Worm (Caenorhabditis elegans) whole organism, L4 larva: ENCODE data around the gene kle-2.

Experiments
- D1046.2 ChIP-seq: fragments of 200-800 bp; sonication (Bioruptor generic); IDR thresholded peaks from 2 replicates; pipeline ENCODE4 v1.3.6; 2022; ENCODE audit warnings: missing genetic modification characterization, missing compliant biosample characterization
- F37D6.2 ChIP-seq: sonication (generic microtip); optimal IDR thresholded peaks from 2 replicates; lab custom pipeline; 2016; ENCODE audit warnings: mild to moderate bottlenecking, missing genetic modification characterization, missing compliant biosample characterization
- T20F7.1 ChIP-seq: fragments of 200-800 bp; sonication (Bioruptor generic); optimal IDR thresholded peaks from 2 replicates; lab custom pipeline; 2018; ENCODE audit warnings: mild to moderate bottlenecking, missing genetic modification characterization, missing compliant biosample characterization
- T26A8.4 ChIP-seq: fragments of 200-800 bp; sonication (Bioruptor generic); IDR thresholded peaks from 2 replicates; pipeline ENCODE4 v1.3.6; 2022; ENCODE audit warnings: missing genetic modification characterization, missing compliant biosample characterization
- Y48G9A.11 ChIP-seq: fragments of 200-800 bp; sonication (Bioruptor generic); IDR thresholded peaks from 2 replicates; pipeline ENCODE4 v1.3.6; 2022; ENCODE audit warnings: missing genetic modification reagents, missing genetic modification characterization, missing compliant biosample characterization
- Y5F2A.4 ChIP-seq: fragments of 200-800 bp; sonication (Bioruptor generic); optimal IDR thresholded peaks from 2 replicates; lab custom pipeline; 2018; ENCODE audit warnings: mild to moderate bottlenecking, missing genetic modification characterization, missing compliant biosample characterization
- Y75B8A.6 ChIP-seq: fragments of 200-800 bp; sonication (Bioruptor generic); IDR thresholded peaks from 2 replicates; pipeline ENCODE4 v1.3.6; 2022; ENCODE audit warnings: missing genetic modification reagents, missing genetic modification characterization, missing compliant biosample characterization
- attf-4 ChIP-seq: sonication (generic microtip); optimal IDR thresholded peaks from 3 replicates; lab custom pipeline; 2017; ENCODE audit warnings: missing biosample characterization, missing genetic modification characterization
- ceh-32 ChIP-seq: sonication (generic microtip); optimal IDR thresholded peaks from 2 replicates; lab custom pipeline; 2016; ENCODE audit warnings: mild to moderate bottlenecking, missing genetic modification characterization, missing compliant biosample characterization; ENCODE audit not compliant: poor library complexity
- ceh-62 ChIP-seq: sonication (generic microtip); optimal IDR thresholded peaks from 2 replicates; lab custom pipeline; 2017; ENCODE audit warnings: missing biosample characterization, missing genetic modification characterization
- ceh-82 ChIP-seq: sonication (generic microtip); optimal IDR thresholded peaks from 2 replicates; lab custom pipeline; 2017; ENCODE audit warnings: missing biosample characterization, missing genetic modification characterization
- cey-2 ChIP-seq: sonication (generic microtip); optimal IDR thresholded peaks from 3 replicates; lab custom pipeline; 2017; ENCODE audit warnings: missing genetic modification characterization, mild to moderate bottlenecking, missing compliant biosample characterization, antibody characterized with exemption, borderline replicate concordance; ENCODE audit not compliant: insufficient read depth
- ctbp-1 ChIP-seq: fragments of 200-800 bp; sonication (Bioruptor generic); IDR thresholded peaks from 2 replicates; pipeline ENCODE4 v1.3.6; 2022; ENCODE audit warnings: missing genetic modification reagents, missing genetic modification characterization, missing compliant biosample characterization
- daf-12 ChIP-seq: fragments of 150-350 bp; optimal IDR thresholded peaks from 2 replicates; lab custom pipeline; 2014; ENCODE audit warnings: missing biosample characterization, missing genetic modification reagents, missing genetic modification characterization
- daf-8 ChIP-seq: fragments of 200-800 bp; sonication (Bioruptor generic); IDR thresholded peaks from 2 replicates; pipeline ENCODE4 v1.3.6; 2022; ENCODE audit warnings: missing genetic modification characterization, missing compliant biosample characterization
- dpl-1 ChIP-seq: fragments of 150-350 bp; optimal IDR thresholded peaks from 2 replicates; lab custom pipeline; 2014; ENCODE audit warnings: missing biosample characterization, missing genetic modification reagents, missing genetic modification characterization
- dve-1 ChIP-seq: sonication (generic microtip); optimal IDR thresholded peaks from 2 replicates; lab custom pipeline; 2017; ENCODE audit warnings: antibody characterized with exemption, mild to moderate bottlenecking, missing genetic modification characterization, missing compliant biosample characterization; ENCODE audit not compliant: insufficient read depth
- egl-27 ChIP-seq: sonication (generic microtip); optimal IDR thresholded peaks from 3 replicates; lab custom pipeline; 2017; ENCODE audit warnings: missing biosample characterization, missing genetic modification reagents, missing genetic modification characterization
- fkh-10 ChIP-seq: fragments of 150-350 bp; optimal IDR thresholded peaks from 2 replicates; lab custom pipeline; 2014; ENCODE audit warnings: missing biosample characterization, missing genetic modification reagents, missing genetic modification characterization
- hmg-1.1 ChIP-seq: fragments of 200-800 bp; sonication (Bioruptor generic); IDR thresholded peaks from 2 replicates; pipeline ENCODE4 v1.3.6; 2022; ENCODE audit warnings: missing genetic modification reagents, missing genetic modification characterization, missing compliant biosample characterization
- jun-1 ChIP-seq: fragments of 150-350 bp; optimal IDR thresholded peaks from 2 replicates; lab custom pipeline; 2014; ENCODE audit warnings: missing biosample characterization, missing genetic modification reagents, missing genetic modification characterization
- lin-1 ChIP-seq: fragments of 200-800 bp; sonication (Bioruptor generic); IDR thresholded peaks from 2 replicates; pipeline ENCODE4 v1.3.6; 2022; ENCODE audit warnings: missing genetic modification reagents, missing genetic modification characterization, missing compliant biosample characterization
- lin-13 ChIP-seq: fragments of 150-350 bp; optimal IDR thresholded peaks from 2 replicates; lab custom pipeline; 2014; ENCODE audit warnings: missing biosample characterization, missing genetic modification reagents, missing genetic modification characterization
- lin-15B ChIP-seq: fragments of 150-350 bp; sonication (generic microtip); optimal IDR thresholded peaks from 3 replicates; lab custom pipeline; 2014; ENCODE audit warnings: missing biosample characterization, missing genetic modification characterization
- lin-38 ChIP-seq: fragments of 200-800 bp; sonication (Bioruptor generic); IDR thresholded peaks from 2 replicates; pipeline ENCODE4 v1.3.6; 2022; ENCODE audit warnings: missing genetic modification reagents, missing genetic modification characterization, missing compliant biosample characterization
- lir-3 ChIP-seq: sonication (generic microtip); optimal IDR thresholded peaks from 2 replicates; lab custom pipeline; 2016; ENCODE audit warnings: mild to moderate bottlenecking, missing genetic modification characterization, missing compliant biosample characterization
- lsy-2 ChIP-seq, 2 experiments: fragments of 150-350 bp in 1 of 2; sonication (generic microtip) in 1 of 2; optimal IDR thresholded peaks; 2 replicates each; lab custom pipeline; 2014 to 2017; ENCODE audit warnings: missing biosample characterization in 2 of 2, missing genetic modification characterization in 2 of 2
- madf-9 ChIP-seq: fragments of 200-800 bp; sonication (Bioruptor generic); conservative IDR thresholded peaks from 2 replicates; pipeline ENCODE4 v1.3.6; 2022; ENCODE audit warnings: missing genetic modification reagents, missing genetic modification characterization, missing compliant biosample characterization
- mdl-1 ChIP-seq, 2 experiments: fragments of 150-350 bp in 1 of 2; sonication (generic microtip) in 1 of 2; optimal IDR thresholded peaks; 2 replicates each; lab custom pipeline; 2014 to 2017; ENCODE audit warnings: missing biosample characterization in 2 of 2, missing genetic modification characterization in 2 of 2
- mdt-29 ChIP-seq: fragments of 200-800 bp; sonication (Bioruptor generic); IDR thresholded peaks from 2 replicates; pipeline ENCODE4 v1.3.6; 2022; ENCODE audit warnings: missing genetic modification reagents, missing genetic modification characterization, missing compliant biosample characterization
- mep-1 ChIP-seq: fragments of 150-350 bp; sonication (generic microtip); optimal IDR thresholded peaks from 3 replicates; lab custom pipeline; 2014; ENCODE audit warnings: missing biosample characterization, missing genetic modification characterization
- mes-2 ChIP-seq: sonication (generic microtip); optimal IDR thresholded peaks from 2 replicates; lab custom pipeline; 2016; ENCODE audit warnings: missing genotype, mild to moderate bottlenecking, missing genetic modification characterization, missing compliant biosample characterization; ENCODE audit not compliant: poor library complexity, severe bottlenecking
- mxl-3 ChIP-seq: fragments of 200-800 bp; sonication (Bioruptor generic); optimal IDR thresholded peaks from 2 replicates; lab custom pipeline; 2018; ENCODE audit warnings: mild to moderate bottlenecking, missing genetic modification characterization, missing compliant biosample characterization
- nhr-102 ChIP-seq: sonication (generic microtip); optimal IDR thresholded peaks from 2 replicates; lab custom pipeline; 2016; ENCODE audit warnings: mild to moderate bottlenecking, missing genetic modification characterization, moderate library complexity, missing compliant biosample characterization
- nhr-111 ChIP-seq: fragments of 200-800 bp; sonication (Bioruptor generic); optimal IDR thresholded peaks from 2 replicates; lab custom pipeline; 2018; ENCODE audit warnings: mild to moderate bottlenecking, missing genetic modification characterization, missing compliant biosample characterization
- nhr-25 ChIP-seq: sonication (generic microtip); optimal IDR thresholded peaks from 2 replicates; lab custom pipeline; 2017; ENCODE audit warnings: missing genetic modification characterization, mild to moderate bottlenecking, missing compliant biosample characterization, antibody characterized with exemption, moderate library complexity, borderline replicate concordance; ENCODE audit not compliant: insufficient read depth
- nhr-28 ChIP-seq: fragments of 150-350 bp; optimal IDR thresholded peaks from 2 replicates; lab custom pipeline; 2014; ENCODE audit warnings: missing biosample characterization, missing genetic modification characterization
- nhr-77 ChIP-seq: fragments of 150-350 bp; optimal IDR thresholded peaks from 2 replicates; lab custom pipeline; 2014; ENCODE audit warnings: missing biosample characterization, missing genetic modification characterization
- set-16 ChIP-seq: fragments of 200-800 bp; sonication (Bioruptor generic); IDR thresholded peaks from 2 replicates; pipeline ENCODE4 v1.3.6; 2022; ENCODE audit warnings: missing genetic modification reagents, missing genetic modification characterization, missing compliant biosample characterization
- snpc-1.2 ChIP-seq: fragments of 200-800 bp; sonication (Bioruptor generic); IDR thresholded peaks from 2 replicates; pipeline ENCODE4 v1.3.6; 2022; ENCODE audit warnings: missing genetic modification reagents, missing genetic modification characterization, missing compliant biosample characterization
- snpc-4 ChIP-seq: fragments of 150-350 bp; optimal IDR thresholded peaks from 2 replicates; lab custom pipeline; 2014; ENCODE audit warnings: missing biosample characterization, missing genetic modification characterization
- spr-1 ChIP-seq: sonication (generic microtip); optimal IDR thresholded peaks from 2 replicates; lab custom pipeline; 2016; ENCODE audit warnings: mild to moderate bottlenecking, missing genetic modification characterization, missing compliant biosample characterization
- unc-39 ChIP-seq: sonication (generic microtip); optimal IDR thresholded peaks from 2 replicates; lab custom pipeline; 2017; ENCODE audit warnings: missing biosample characterization, missing genetic modification characterization
- unc-62 ChIP-seq, 3 experiments: fragments of 150-350 bp in 1 of 3; sonication (generic microtip); optimal IDR thresholded peaks in 2 of 3; peaks in 1 of 3; 1 replicate in 1 of 3; 2 replicates in 2 of 3; lab custom pipeline; 2014 to 2017; ENCODE audit warnings: missing biosample characterization in 3 of 3, missing genetic modification characterization in 3 of 3, missing genetic modification reagents in 3 of 3, missing genotype in 1 of 3
- zag-1 ChIP-seq: fragments of 150-350 bp; optimal IDR thresholded peaks from 2 replicates; lab custom pipeline; 2014; ENCODE audit warnings: missing biosample characterization, missing genetic modification characterization
- zfp-3 ChIP-seq: fragments of 200-800 bp; sonication (Bioruptor generic); conservative IDR thresholded peaks from 2 replicates; pipeline ENCODE4 v1.3.6; 2022; ENCODE audit warnings: missing genetic modification reagents, missing genetic modification characterization, missing compliant biosample characterization

Gene kle-2

DNA sequence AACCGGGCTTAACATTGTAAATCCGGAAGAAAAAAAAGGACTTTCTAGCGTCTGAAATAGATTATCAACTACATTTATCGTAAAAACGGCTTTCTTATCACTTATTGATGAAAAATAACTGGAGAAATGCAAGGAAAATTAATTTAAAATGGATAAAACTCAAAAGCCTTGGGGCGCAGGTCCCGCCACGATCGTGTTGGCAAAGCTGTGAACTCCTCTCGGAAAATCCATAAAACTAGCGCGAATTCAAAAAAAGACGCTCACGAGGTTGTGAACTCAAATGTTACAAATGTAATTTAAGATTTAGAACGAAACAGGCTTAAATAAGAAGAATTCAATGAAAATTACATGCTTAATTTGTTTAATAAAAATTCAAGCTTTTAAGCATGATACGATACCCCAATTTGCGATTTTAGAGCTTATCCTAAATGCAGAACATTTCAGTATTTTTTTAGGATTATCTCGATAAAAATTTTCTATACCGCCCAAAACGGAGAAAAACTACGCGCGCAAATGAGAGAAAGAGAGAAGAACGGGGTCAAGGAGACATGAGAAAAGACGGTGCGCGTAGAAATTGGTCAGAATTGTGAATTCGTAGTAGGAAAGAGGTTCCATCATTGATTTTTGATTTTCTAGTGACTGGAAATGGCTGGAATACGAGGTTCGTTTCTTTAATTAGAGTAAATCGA lies 10.7 kb downstream of the kle-2 start, which contains the start of gene C29E4.15:
TSS of gene C29E4.15 (plus strand) at position 547 of the 689 bp plus-strand sequence.
- TF ChIP-seq daf-8 (GFP tag; lab: Robert Waterston, UW) (no peak), nhr-77 (tag; lab: Kevin White, UChicago) (no peak), lsy-2 (tag; optimal IDR thresholded peaks at IDR 0.05; lab: Kevin White, UChicago) (peak in 1 of 2 experiments; percentile 76), nhr-111 (no peak), madf-9 (no peak), fkh-10 (GFP tag; lab: Kevin White, UChicago) (peak; percentile 19), Y48G9A.11 (no peak), mdl-1 (tag; optimal IDR thresholded peaks at IDR 0.05; lab: Kevin White, UChicago) (no peak), egl-27 (no peak), attf-4 (tag; lab: Kevin White, UChicago) (no peak), T26A8.4 (GFP tag; lab: Robert Waterston, UW) (no peak), F37D6.2 (tag; lab: Kevin White, UChicago) (no peak), zfp-3 (no peak), mep-1 (tag; lab: Kevin White, UChicago) (no peak), Y75B8A.6 (GFP tag; lab: Robert Waterston, UW) (no peak), T20F7.1 (GFP tag; lab: Kevin White, UChicago) (no peak), D1046.2 (GFP tag; lab: Robert Waterston, UW) (no peak), jun-1 (tag; lab: Kevin White, UChicago) (no peak), lir-3 (tag; lab: Kevin White, UChicago) (no peak), dve-1 (tag; lab: Kevin White, UChicago) (no peak), hmg-1.1 (GFP tag; lab: Robert Waterston, UW) (peak; percentile 37; the same call in 1 of the 2 replicates), ceh-62 (tag; lab: Kevin White, UChicago) (no peak), dpl-1 (peak; percentile 86), lin-38 (GFP tag; lab: Robert Waterston, UW) (no peak), snpc-1.2 (GFP tag; lab: Robert Waterston, UW) (no peak), lin-15B (tag; lab: Kevin White, UChicago) (no peak), spr-1 (tag; lab: Kevin White, UChicago) (no peak), mdt-29 (GFP tag; lab: Robert Waterston, UW) (no peak), lin-1 (GFP tag; lab: Robert Waterston, UW) (no peak), nhr-25 (tag; lab: Kevin White, UChicago) (no peak), unc-39 (tag; lab: Kevin White, UChicago) (no peak), zag-1 (no peak), nhr-28 (tag; lab: Kevin White, UChicago) (no peak), daf-12 (no peak), ctbp-1 (GFP tag; lab: Robert Waterston, UW) (no peak), cey-2 (tag; lab: Kevin White, UChicago) (no peak), snpc-4 (tag; lab: Kevin White, UChicago) (no peak), ceh-32 (tag; lab: Kevin White, UChicago) (no peak), set-16 (GFP tag; lab: Robert Waterston, UW) (no peak), Y5F2A.4 (GFP tag; lab: Kevin White, UChicago) (no peak), nhr-102 (no peak), ceh-82 (tag; lab: Kevin White, UChicago) (no peak), mxl-3 (GFP tag; lab: Kevin White, UChicago) (no peak), mes-2 (tag; lab: Kevin White, UChicago) (peak; percentile 69), unc-62 (GFP tag; optimal IDR thresholded peaks at IDR 0.05 in 1 of 2; lab: Kevin White, UChicago) (peak in 1 of 2 experiments; percentile 86), unc-62 (tag; optimal IDR thresholded peaks at IDR 0.05; lab: Kevin White, UChicago) (no peak), lin-13 (GFP tag; lab: Kevin White, UChicago) (no peak)
